Fruit fly (Drosophila melanogaster) whole organism, prepupa: ENCODE measurements around the gene phr6-4.

ENCODE experiments used
- Blimp-1 ChIP-seq: fragments of 200-800 bp; sonication (Bioruptor generic); optimal IDR thresholded peaks from 3 replicates; lab custom pipeline; 2017; ENCODE audit warnings: missing biosample characterization, missing genetic modification characterization, mild to moderate bottlenecking, moderate library complexity, missing genetic modification reagents
- CG10669 ChIP-seq: fragments of 200-800 bp; sonication (Bioruptor generic); optimal IDR thresholded peaks from 3 replicates; lab custom pipeline; 2018; ENCODE audit warnings: missing biosample characterization, mild to moderate bottlenecking, missing genetic modification characterization, moderate library complexity
- CG11294 ChIP-seq: fragments of 200-800 bp; sonication (Bioruptor generic); IDR thresholded peaks from 2 replicates; pipeline ENCODE4 v1.3.6; 2022; ENCODE audit warnings: missing biosample characterization, missing genetic modification characterization
- CG15336 ChIP-seq: fragments of 200-800 bp; sonication (Bioruptor generic); IDR thresholded peaks from 2 replicates; pipeline ENCODE4 v1.3.6; 2022; ENCODE audit warnings: missing biosample characterization, missing genetic modification characterization
- CG1621 ChIP-seq: fragments of 200-800 bp; sonication (Bioruptor generic); optimal IDR thresholded peaks from 3 replicates; lab custom pipeline; 2018; ENCODE audit warnings: missing biosample characterization, mild to moderate bottlenecking, missing genetic modification characterization
- CG16779 ChIP-seq: fragments of 200-800 bp; sonication (Bioruptor generic); optimal IDR thresholded peaks from 3 replicates; lab custom pipeline; 2017; ENCODE audit warnings: missing biosample characterization, mild to moderate bottlenecking, missing genetic modification characterization
- CG3032 ChIP-seq: fragments of 200-800 bp; optimal IDR thresholded peaks from 2 replicates; lab custom pipeline; 2019; ENCODE audit warnings: missing biosample characterization, mild to moderate bottlenecking, missing genetic modification characterization, moderate library complexity
- CG31627 ChIP-seq: fragments of 200-800 bp; sonication (Bioruptor generic); optimal IDR thresholded peaks from 3 replicates; lab custom pipeline; 2016; ENCODE audit warnings: missing biosample characterization, missing genetic modification characterization
- CG34406 ChIP-seq: fragments of 200-800 bp; sonication (Bioruptor generic); optimal IDR thresholded peaks from 3 replicates; lab custom pipeline; 2016; ENCODE audit warnings: missing biosample characterization, missing genetic modification characterization
- CG3919 ChIP-seq: fragments of 200-800 bp; sonication (Bioruptor generic); optimal IDR thresholded peaks from 3 replicates; lab custom pipeline; 2016; ENCODE audit warnings: missing biosample characterization, missing genetic modification characterization
- CG4318 ChIP-seq: fragments of 200-800 bp; sonication (Bioruptor generic); optimal IDR thresholded peaks from 3 replicates; lab custom pipeline; 2017; ENCODE audit warnings: missing biosample characterization, mild to moderate bottlenecking, missing genetic modification characterization
- CG6163 ChIP-seq: fragments of 200-800 bp; sonication (Bioruptor generic); IDR thresholded peaks from 3 replicates; pipeline ENCODE4 v1.3.6; 2022; ENCODE audit warnings: missing biosample characterization, missing genetic modification characterization
- CG6792 ChIP-seq: fragments of 200-800 bp; sonication (Bioruptor generic); optimal IDR thresholded peaks from 3 replicates; lab custom pipeline; 2016; ENCODE audit warnings: missing biosample characterization, missing genetic modification characterization
- CG7368 ChIP-seq: fragments of 200-800 bp; sonication (Bioruptor generic); optimal IDR thresholded peaks from 3 replicates; lab custom pipeline; 2016; ENCODE audit warnings: missing biosample characterization, missing genetic modification characterization
- CG8119 ChIP-seq: fragments of 200-800 bp; sonication (Bioruptor generic); IDR thresholded peaks from 3 replicates; pipeline ENCODE4 v1.3.6; 2022; ENCODE audit warnings: missing biosample characterization, missing genetic modification characterization
- CG8319 ChIP-seq: fragments of 200-800 bp; sonication (Bioruptor generic); optimal IDR thresholded peaks from 3 replicates; lab custom pipeline; 2016; ENCODE audit warnings: missing biosample characterization, missing genetic modification characterization
- CG9139 ChIP-seq: fragments of 200-800 bp; sonication (Bioruptor generic); optimal IDR thresholded peaks from 3 replicates; lab custom pipeline; 2017; ENCODE audit warnings: missing biosample characterization, mild to moderate bottlenecking, missing genetic modification characterization
- Eip78C ChIP-seq: fragments of 200-800 bp; sonication (Bioruptor generic); peaks from one replicate; lab custom pipeline; 2016; ENCODE audit warnings: missing biosample characterization, missing genetic modification characterization
- Eip93F ChIP-seq: fragments of 200-800 bp; sonication (Bioruptor generic); optimal IDR thresholded peaks from 2 replicates; lab custom pipeline; 2016; ENCODE audit warnings: missing biosample characterization, mild to moderate bottlenecking, missing genetic modification characterization
- Ets96B ChIP-seq: fragments of 200-800 bp; optimal IDR thresholded peaks from 2 replicates; lab custom pipeline; 2019; ENCODE audit warnings: missing biosample characterization, mild to moderate bottlenecking, missing genetic modification characterization, moderate library complexity
- Hr39 ChIP-seq: fragments of 200-800 bp; sonication (Bioruptor generic); optimal IDR thresholded peaks from 2 replicates; lab custom pipeline; 2016; ENCODE audit warnings: missing biosample characterization, missing genetic modification characterization
- Hr4 ChIP-seq: fragments of 200-800 bp; sonication (Bioruptor generic); optimal IDR thresholded peaks from 3 replicates; lab custom pipeline; 2016; ENCODE audit warnings: missing biosample characterization, missing genetic modification characterization
- Met ChIP-seq: fragments of 200-800 bp; sonication (Bioruptor generic); optimal IDR thresholded peaks from 3 replicates; lab custom pipeline; 2016; ENCODE audit warnings: missing biosample characterization, missing genetic modification characterization
- OdsH ChIP-seq: fragments of 200-800 bp; sonication (Bioruptor generic); optimal IDR thresholded peaks from 3 replicates; lab custom pipeline; 2016; ENCODE audit warnings: missing biosample characterization, missing genetic modification characterization
- Smox ChIP-seq: fragments of 200-800 bp; sonication (Bioruptor generic); optimal IDR thresholded peaks from 3 replicates; lab custom pipeline; 2016; ENCODE audit warnings: missing biosample characterization, missing genetic modification characterization
- Sox102F ChIP-seq: fragments of 200-800 bp; sonication (Bioruptor generic); optimal IDR thresholded peaks from 2 replicates; lab custom pipeline; 2016; ENCODE audit warnings: missing biosample characterization, mild to moderate bottlenecking, missing genetic modification characterization
- Sox14 ChIP-seq: fragments of 200-800 bp; sonication (Bioruptor generic); optimal IDR thresholded peaks from 3 replicates; lab custom pipeline; 2016; ENCODE audit warnings: missing biosample characterization, missing genetic modification characterization
- Sox15 ChIP-seq: fragments of 200-800 bp; sonication (Bioruptor generic); optimal IDR thresholded peaks from 3 replicates; lab custom pipeline; 2016; ENCODE audit warnings: missing biosample characterization, missing genetic modification characterization
- cyc ChIP-seq: fragments of 200-800 bp; sonication (Bioruptor generic); optimal IDR thresholded peaks from 3 replicates; lab custom pipeline; 2016; ENCODE audit warnings: missing biosample characterization, missing genetic modification characterization
- dsx ChIP-seq: fragments of 200-800 bp; optimal IDR thresholded peaks from 3 replicates; lab custom pipeline; 2019; ENCODE audit warnings: missing biosample characterization, mild to moderate bottlenecking, missing genetic modification characterization, moderate library complexity; ENCODE audit not compliant: poor library complexity, severe bottlenecking
- esn ChIP-seq: fragments of 200-800 bp; sonication (Bioruptor generic); optimal IDR thresholded peaks from 2 replicates; lab custom pipeline; 2016; ENCODE audit warnings: missing biosample characterization, mild to moderate bottlenecking, missing genetic modification characterization, moderate library complexity
- fd85E ChIP-seq: fragments of 200-800 bp; sonication (Bioruptor generic); optimal IDR thresholded peaks from 3 replicates; lab custom pipeline; 2016; ENCODE audit warnings: missing biosample characterization, missing genetic modification characterization
- fkh ChIP-seq: fragments of 200-800 bp; sonication (Bioruptor generic); optimal IDR thresholded peaks from 3 replicates; lab custom pipeline; 2017; ENCODE audit warnings: missing biosample characterization, mild to moderate bottlenecking, missing genetic modification characterization, moderate library complexity
- lz ChIP-seq: fragments of 200-800 bp; sonication (Bioruptor generic); optimal IDR thresholded peaks from 3 replicates; lab custom pipeline; 2016; ENCODE audit warnings: missing biosample characterization, missing genetic modification characterization
- net ChIP-seq: fragments of 200-800 bp; sonication (Bioruptor generic); optimal IDR thresholded peaks from 3 replicates; lab custom pipeline; 2016; ENCODE audit warnings: missing biosample characterization, missing genetic modification characterization
- pdm3 ChIP-seq: fragments of 200-800 bp; sonication (Bioruptor generic); optimal IDR thresholded peaks from 3 replicates; lab custom pipeline; 2016; ENCODE audit warnings: missing biosample characterization, missing genetic modification characterization
- ss ChIP-seq, 2 experiments: fragments of 200-800 bp; sonication (Bioruptor generic); optimal IDR thresholded peaks; 2 replicates in 1 of 2; 3 replicates in 1 of 2; lab custom pipeline; 2017 to 2018; ENCODE audit warnings: mild to moderate bottlenecking in 2 of 2, missing biosample characterization in 2 of 2, missing genetic modification characterization in 2 of 2, moderate library complexity in 1 of 2
- svp ChIP-seq: fragments of 200-800 bp; sonication (Bioruptor generic); peaks from one replicate; lab custom pipeline; 2016; ENCODE audit warnings: missing biosample characterization, missing genetic modification characterization
- topi ChIP-seq: fragments of 200-800 bp; sonication (Bioruptor generic); optimal IDR thresholded peaks from 3 replicates; lab custom pipeline; 2016; ENCODE audit warnings: missing biosample characterization, missing genetic modification characterization
- vri ChIP-seq: fragments of 200-800 bp; sonication (Bioruptor generic); optimal IDR thresholded peaks from 3 replicates; lab custom pipeline; 2016; ENCODE audit warnings: missing biosample characterization, mild to moderate bottlenecking, missing genetic modification characterization

Gene phr6-4

DNA sequence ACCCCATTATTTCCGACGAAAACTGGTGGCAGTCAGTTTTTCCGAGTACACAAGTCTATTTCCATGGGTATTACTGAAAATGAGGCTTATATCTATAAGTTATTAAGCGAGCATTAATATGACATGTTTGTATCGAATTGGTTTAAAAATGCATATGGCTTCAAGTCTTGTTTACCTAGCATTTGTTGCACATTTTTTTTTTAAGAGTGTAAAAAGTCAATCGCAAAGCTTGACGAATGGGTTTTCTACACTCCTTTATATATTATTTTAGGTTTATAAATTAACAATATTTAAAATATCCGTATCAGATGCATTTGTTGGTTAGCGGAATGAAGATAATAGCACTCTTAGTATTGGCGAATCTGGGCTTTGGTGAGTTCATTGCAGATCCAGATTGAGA is 5.8 kb downstream of the phr6-4 start, which contains the start of gene CG31680:
Gene CG31680 (plus strand): TSS at position 301 of the 400 bp plus-strand sequence.
- no peak for TF ChIP-seq CG31627 (GFP tag; lab: Kevin White, UChicago)
- TF ChIP-seq CG8319 (GFP tag; lab: Kevin White, UChicago) = no peak
- TF ChIP-seq CG11294 = no peak
- no peak for TF ChIP-seq CG9139
- no peak for TF ChIP-seq CG3032 (tag; lab: Kevin White, UChicago)
- TF ChIP-seq svp (GFP tag; lab: Kevin White, UChicago) = no peak
- no peak for TF ChIP-seq Met (GFP tag; lab: Kevin White, UChicago)
- no peak for TF ChIP-seq Ets96B (tag; lab: Kevin White, UChicago)
- no peak for TF ChIP-seq Sox102F (GFP tag; lab: Kevin White, UChicago)
- no peak for TF ChIP-seq CG16779
- TF ChIP-seq pdm3 (GFP tag; lab: Kevin White, UChicago) = no peak
- TF ChIP-seq CG7368 (GFP tag; lab: Kevin White, UChicago) = no peak
- no peak for TF ChIP-seq CG15336 (GFP tag; lab: Robert Waterston, UW)
- no peak for TF ChIP-seq cyc (GFP tag; lab: Kevin White, UChicago)
- no peak for TF ChIP-seq CG1621
- TF ChIP-seq OdsH (GFP tag; lab: Kevin White, UChicago) = no peak
- TF ChIP-seq Blimp-1 (GFP tag; lab: Kevin White, UChicago) = no peak
- TF ChIP-seq, all 60 proteins: peak for 0

- TF ChIP-seq CG3919 (GFP tag; lab: Kevin White, UChicago) (peak; percentile 12), Eip78C (peak; percentile 71), OdsH (GFP tag; lab: Kevin White, UChicago) (no peak), CG7368 (GFP tag; lab: Kevin White, UChicago) (no peak), vri (no peak), CG1621 (peak; percentile 58), CG9139 (no peak), svp (GFP tag; lab: Kevin White, UChicago) (peak; percentile 54), Sox15 (GFP tag; lab: Kevin White, UChicago) (no peak), CG6163 (GFP tag; lab: Robert Waterston, UW) (peak; percentile 15; the same call in 1 of the 3 replicates)
Observed at dm6 chr2L:20638413-20638812, 7.2 kb downstream of the phr6-4 start.

- no peak for TF ChIP-seq CG8119 (GFP tag; lab: Robert Waterston, UW)
- no peak for TF ChIP-seq CG4318 (GFP tag; lab: Kevin White, UChicago)
- no peak for TF ChIP-seq topi (GFP tag; lab: Kevin White, UChicago)
Observed at dm6 chr2L:20634215-20634614, 11.4 kb downstream of the phr6-4 start, which contains the start of gene CG17472. Gene CG17472 (plus strand): TSS chr2L:20634515.

DNA sequence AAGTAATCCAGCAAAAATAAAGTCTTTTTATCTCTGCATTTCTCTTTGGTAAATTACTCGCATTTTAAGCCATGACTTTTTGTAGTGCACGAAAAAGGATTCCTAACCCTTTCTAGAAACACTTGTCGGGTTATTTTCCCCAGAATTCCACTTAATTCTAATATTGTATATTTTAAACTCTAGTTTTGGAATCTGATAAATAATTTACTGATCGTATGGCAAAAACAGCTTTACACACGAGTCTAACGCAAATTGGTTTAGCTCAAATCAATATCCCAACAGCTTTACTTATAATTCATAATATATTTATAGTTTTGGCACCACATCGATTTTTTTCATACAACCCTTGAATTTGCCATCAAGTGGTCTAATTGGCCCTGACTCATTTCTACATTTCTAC is 31.4 kb downstream of the phr6-4 start, which contains the start of gene CG15475:
Gene CG15475 (plus strand): TSS at position 301 of the 400 bp plus-strand sequence.
- TF ChIP-seq CG31627 (GFP tag; lab: Kevin White, UChicago) = no peak
- no peak for TF ChIP-seq Smox (GFP tag; lab: Kevin White, UChicago)
- TF ChIP-seq pdm3 (GFP tag; lab: Kevin White, UChicago) = no peak
- no peak for TF ChIP-seq CG10669 (GFP tag; lab: Kevin White, UChicago)
- no peak for TF ChIP-seq OdsH (GFP tag; lab: Kevin White, UChicago)
- TF ChIP-seq CG3919 (GFP tag; lab: Kevin White, UChicago) = no peak
- no peak for TF ChIP-seq vri
- no peak for TF ChIP-seq net (GFP tag; lab: Kevin White, UChicago)
- no peak for TF ChIP-seq Ets96B (tag; lab: Kevin White, UChicago)
- TF ChIP-seq, all 60 proteins: peak for 0

- no peak for TF ChIP-seq dsx (GFP tag; lab: Kevin White, UChicago)
- TF ChIP-seq CG9139 = no peak
- no peak for TF ChIP-seq Eip93F (GFP tag; lab: Kevin White, UChicago)
- no peak for TF ChIP-seq Blimp-1 (GFP tag; lab: Kevin White, UChicago)
- TF ChIP-seq ss (GFP tag; optimal IDR thresholded peaks at IDR 0.05; lab: Kevin White, UChicago) = no peak
- no peak for TF ChIP-seq Sox14
- no peak for TF ChIP-seq pdm3 (GFP tag; lab: Kevin White, UChicago)
- TF ChIP-seq Ets96B (tag; lab: Kevin White, UChicago) = no peak
- no peak for TF ChIP-seq fkh
- no peak for TF ChIP-seq CG1621
- TF ChIP-seq lz (GFP tag; lab: Kevin White, UChicago) = no peak
- no peak for TF ChIP-seq Sox102F (GFP tag; lab: Kevin White, UChicago)
- no peak for TF ChIP-seq CG11294
- no peak for TF ChIP-seq esn (GFP tag; lab: Kevin White, UChicago)
- TF ChIP-seq fd85E (GFP tag; lab: Kevin White, UChicago) = no peak
- no peak for TF ChIP-seq Hr39 (GFP tag; lab: Kevin White, UChicago)
- no peak for TF ChIP-seq CG34406 (GFP tag; lab: Kevin White, UChicago)
- TF ChIP-seq Hr4 = no peak
- TF ChIP-seq CG6792 = no peak
Observed at dm6 chr2L:20604096-20604495, 41.5 kb downstream of the phr6-4 start, which contains the start of gene CG31677. Gene CG31677 (minus strand): TSS chr2L:20604196.
